Fruit fly (Drosophila melanogaster) whole organism: ENCODE data around the gene teq.

Experiments
- CG8478 ChIP-seq: fragments of >200 bp; optimal IDR thresholded peaks from 2 replicates; lab custom pipeline; 2018; ENCODE audit warnings: inconsistent platforms
- Dll ChIP-seq: fragments of >200 bp; optimal IDR thresholded peaks from 2 replicates; lab custom pipeline; 2017
- EcR ChIP-seq, 2 experiments: fragments of >200 bp; optimal IDR thresholded peaks; 2 replicates each; lab custom pipeline; 2017; ENCODE audit warnings: missing biosample characterization in 2 of 2, missing genetic modification characterization in 2 of 2, missing genetic modification reagents in 2 of 2
- pan ChIP-seq: fragments of >200 bp; optimal IDR thresholded peaks from 2 replicates; lab custom pipeline; 2017
- psq ChIP-seq: fragments of >200 bp; optimal IDR thresholded peaks from 2 replicates; lab custom pipeline; 2017
- usp ChIP-seq: fragments of >200 bp; optimal IDR thresholded peaks from 2 replicates; lab custom pipeline; 2017; ENCODE audit warnings: missing biosample characterization, missing genetic modification characterization, mixed read lengths

DNA sequence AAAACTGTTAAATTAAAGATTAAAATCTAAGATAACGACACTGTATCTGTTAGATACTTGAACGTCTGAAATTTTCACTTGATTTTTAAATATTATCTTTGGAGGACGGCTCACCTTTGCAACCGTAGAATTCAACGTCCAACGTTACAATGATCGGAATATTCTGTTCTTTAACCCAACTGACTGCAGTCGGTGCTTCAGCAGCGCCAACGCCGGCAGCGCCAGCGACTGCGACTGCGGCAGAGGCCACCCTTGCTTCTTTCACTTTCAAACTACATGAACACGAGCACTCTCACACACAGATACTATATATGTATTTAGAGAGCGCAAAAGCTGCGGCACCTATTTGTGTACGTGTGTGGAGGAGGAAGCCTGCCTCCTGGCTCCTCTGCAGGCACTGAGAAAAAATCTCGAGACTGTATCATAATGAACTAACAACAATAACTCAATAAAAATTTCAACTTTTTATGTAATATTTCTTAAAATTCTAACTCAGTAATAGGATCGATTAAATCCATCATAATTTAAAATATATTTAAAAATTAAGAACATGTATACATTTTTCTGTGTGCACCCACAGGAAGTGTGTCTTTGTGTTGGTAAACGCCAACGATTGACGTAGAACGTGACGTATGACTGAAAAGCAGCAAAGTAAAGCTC lies 16.9 kb upstream of the teq start:
- TF ChIP-seq usp (GFP tag; lab: Kevin White, UChicago), result no peak
- no peak for TF ChIP-seq pan (lab: Kevin White, UChicago)
- no peak for TF ChIP-seq EcR (GFP tag; optimal IDR thresholded peaks at IDR 0.05; lab: Kevin White, UChicago)
- no peak for TF ChIP-seq psq (lab: Kevin White, UChicago)
- TF ChIP-seq CG8478, result no peak
- TF ChIP-seq Dll, result no peak
